Worm (Caenorhabditis elegans) whole organism, L3 larva: ENCODE results near the gene C28H8.5.

Experiments used
- egl-5 ChIP-seq: fragments of 150-350 bp; optimal IDR thresholded peaks from 2 replicates; lab custom pipeline; 2017; ENCODE audit warnings: missing biosample characterization, missing genetic modification reagents, missing genetic modification characterization, inconsistent platforms
- hmg-11 ChIP-seq: sonication (generic microtip); optimal IDR thresholded peaks from 2 replicates; lab custom pipeline; 2016; ENCODE audit warnings: missing genetic modification characterization, missing compliant biosample characterization
- lin-15B ChIP-seq: fragments of 150-350 bp; optimal IDR thresholded peaks from 2 replicates; lab custom pipeline; 2014; ENCODE audit warnings: missing biosample characterization, missing genetic modification characterization
- lin-39 ChIP-seq: fragments of 150-350 bp; optimal IDR thresholded peaks from 2 replicates; lab custom pipeline; 2018; ENCODE audit warnings: missing biosample characterization, missing genetic modification reagents, missing genetic modification characterization
- lsy-12 ChIP-seq: sonication (generic microtip); optimal IDR thresholded peaks from 2 replicates; lab custom pipeline; 2016; ENCODE audit warnings: mild to moderate bottlenecking, missing genetic modification characterization, missing compliant biosample characterization
- nhr-11 ChIP-seq: fragments of 150-350 bp; optimal IDR thresholded peaks from 2 replicates; lab custom pipeline; 2014; ENCODE audit warnings: missing biosample characterization, missing genetic modification characterization
- nhr-12 ChIP-seq: fragments of 150-350 bp; optimal IDR thresholded peaks from 2 replicates; lab custom pipeline; 2014; ENCODE audit warnings: missing biosample characterization, missing genetic modification characterization
- nhr-77 ChIP-seq: fragments of 150-350 bp; optimal IDR thresholded peaks from 2 replicates; lab custom pipeline; 2014; ENCODE audit warnings: missing biosample characterization, missing genetic modification characterization
- unc-62 ChIP-seq: fragments of 150-350 bp; sonication (generic microtip); optimal IDR thresholded peaks from 4 replicates; lab custom pipeline; 2014; ENCODE audit warnings: missing biosample characterization, missing genetic modification reagents, missing genetic modification characterization
- ztf-4 ChIP-seq: fragments of 150-350 bp; optimal IDR thresholded peaks from 2 replicates; lab custom pipeline; 2014; ENCODE audit warnings: missing biosample characterization, missing genetic modification characterization

- TF ChIP-seq lsy-12 (tag; lab: Kevin White, UChicago) (no peak), nhr-11 (tag; lab: Kevin White, UChicago) (no peak), nhr-77 (tag; lab: Kevin White, UChicago) (no peak), lin-15B (tag; lab: Kevin White, UChicago) (no peak), lin-39 (no peak), ztf-4 (tag; lab: Kevin White, UChicago) (no peak), egl-5 (tag; lab: Kevin White, UChicago) (no peak), unc-62 (no peak), nhr-12 (no peak), hmg-11 (tag; lab: Kevin White, UChicago) (peak; percentile 7)
These were observed 41.2 kb upstream of the C28H8.5 start for ce11 chrIII:5842920-5843319.
